Worm (Caenorhabditis elegans) whole organism, dauer: Measurements from ENCODE around the gene uncp-18.
"Not testable (repeated sequence)": the region's sequence is repeated elsewhere in the genome, so short reads cannot be mapped to it uniquely, and the experiment has no call there.

Source experiments
- unc-62 ChIP-seq: sonication (generic microtip); optimal IDR thresholded peaks from 2 replicates; lab custom pipeline; 2017; ENCODE audit warnings: missing biosample characterization, missing genetic modification reagents, missing genetic modification characterization

uncp-18 gene

ce11 chrIV:390279-390678 is at the start of gene uncp-18, which contains the start of gene ears-2:
Gene uncp-18 (plus strand): TSS chrIV:390560.
Gene ears-2 (minus strand): TSS chrIV:390468.
- no peak for TF ChIP-seq unc-62 (GFP tag; lab: Kevin White, UChicago)

DNA sequence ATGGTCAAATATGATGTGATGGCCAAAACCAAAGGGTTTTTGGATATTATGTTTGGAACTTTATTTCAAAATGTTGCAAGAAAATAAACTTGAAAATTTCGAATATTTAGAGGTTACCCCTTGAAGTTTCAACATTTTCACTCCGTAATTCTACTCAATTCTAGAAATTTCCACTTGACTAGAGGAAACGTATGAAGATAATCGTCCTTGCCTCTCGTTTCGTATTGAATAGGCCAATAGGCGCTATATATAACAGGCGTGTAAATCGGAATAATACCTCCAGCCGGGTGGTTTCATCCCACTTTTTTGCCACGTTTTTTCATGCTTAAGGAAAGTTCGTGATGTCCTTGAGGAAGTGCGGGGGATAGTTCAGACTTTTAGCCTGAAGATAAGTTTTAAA is 47.1 kb upstream of the uncp-18 start:
- no peak for TF ChIP-seq unc-62 (GFP tag; lab: Kevin White, UChicago)

DNA sequence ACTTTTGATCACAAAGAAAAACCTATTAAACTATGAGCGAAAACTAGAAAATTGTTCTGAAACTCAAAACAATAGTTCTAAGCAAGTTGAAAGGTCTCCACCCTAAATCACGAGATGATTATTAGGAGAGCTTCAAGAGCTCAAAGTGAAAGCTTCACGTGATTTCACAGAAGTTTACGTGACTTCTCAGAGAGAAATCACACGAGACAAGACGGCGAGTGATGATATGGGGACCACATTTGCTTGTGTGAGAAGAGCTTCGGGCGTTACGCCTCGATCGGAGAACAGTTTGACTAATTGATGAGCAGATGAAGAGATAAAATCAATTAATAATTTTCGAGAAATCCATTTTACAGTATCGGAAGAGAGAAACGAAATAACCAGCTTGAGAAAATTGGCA is 25.4 kb upstream of the uncp-18 start:
- TF ChIP-seq unc-62 (GFP tag; lab: Kevin White, UChicago): no peak

- no peak for TF ChIP-seq unc-62 (GFP tag; lab: Kevin White, UChicago)
These were observed 24.0 kb upstream of the uncp-18 start for ce11 chrIV:366406-366805.

DNA sequence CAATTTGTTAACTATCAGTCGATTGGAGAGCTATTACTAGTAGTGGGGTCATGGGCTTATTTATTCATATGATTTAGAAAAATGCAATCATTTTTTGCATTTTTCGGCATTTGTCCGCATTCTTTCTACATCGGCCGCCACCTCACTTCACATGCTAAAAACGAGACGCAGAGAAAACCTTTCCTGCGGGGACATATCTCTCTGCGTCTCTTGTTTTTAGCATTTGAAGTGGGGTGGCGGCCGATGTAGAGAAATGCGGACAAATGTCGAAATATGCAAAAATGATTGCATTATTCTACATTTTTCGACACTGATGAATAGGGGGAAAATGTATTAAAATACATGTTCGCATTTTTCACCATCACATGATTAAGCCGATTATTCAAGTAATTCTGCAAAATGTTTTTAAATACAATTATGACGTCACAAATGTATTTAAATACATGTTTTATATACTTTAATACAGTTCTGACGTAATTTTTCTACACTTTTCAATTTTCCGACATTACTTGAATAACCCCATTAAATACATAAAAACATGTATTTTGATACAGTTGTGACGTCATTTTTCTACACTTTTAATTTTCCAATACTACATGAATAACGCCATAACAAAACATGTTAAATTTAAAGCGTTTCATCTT is 18.1 kb upstream of the uncp-18 start:
- no peak for TF ChIP-seq unc-62 (GFP tag; lab: Kevin White, UChicago)

DNA sequence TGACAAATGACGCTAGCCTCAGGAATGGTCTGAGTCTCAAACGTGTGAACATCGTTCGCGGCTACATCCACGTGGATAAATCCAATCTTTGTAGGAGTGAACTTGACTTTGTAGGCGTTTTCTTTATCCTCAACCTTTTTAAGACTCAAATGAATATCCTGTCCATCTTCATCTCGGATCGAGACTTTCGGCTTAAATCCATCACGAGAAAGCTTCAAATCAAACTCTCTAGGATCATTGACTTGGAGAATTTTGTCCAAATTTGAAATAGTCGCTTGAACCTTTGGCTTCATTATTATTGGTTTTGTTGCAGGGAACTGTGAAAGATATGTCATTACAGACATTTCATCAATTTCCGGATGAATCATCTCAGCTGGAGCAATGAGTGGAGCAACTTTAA is 16.4 kb upstream of the uncp-18 start:
- no peak for TF ChIP-seq unc-62 (GFP tag; lab: Kevin White, UChicago)

DNA sequence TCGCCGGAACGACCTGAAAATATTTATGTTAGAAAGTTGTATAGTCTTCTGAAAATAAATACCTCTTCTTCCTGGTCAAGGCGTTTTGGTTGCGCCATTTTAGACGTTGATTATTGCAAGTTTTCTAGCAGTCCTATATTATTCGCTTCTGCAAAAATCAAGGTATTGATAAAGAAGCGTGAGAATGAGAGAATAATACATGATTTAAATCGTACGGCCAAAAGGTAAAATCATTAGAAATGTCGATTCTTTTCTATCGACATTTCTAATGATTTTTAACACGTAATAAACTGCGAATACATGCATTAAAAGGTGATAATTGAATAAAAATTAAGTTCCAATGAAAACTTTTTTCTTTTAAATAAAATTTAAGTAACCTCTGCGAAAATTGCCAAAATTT is 14.4 kb upstream of the uncp-18 start, which contains the start of gene fln-1:
TSS of gene fln-1 (minus strand) at position 101 of the 400 bp plus-strand sequence.
- no peak for TF ChIP-seq unc-62 (GFP tag; lab: Kevin White, UChicago)

- TF ChIP-seq unc-62 (GFP tag; lab: Kevin White, UChicago): no peak
These were observed 12.6 kb upstream of the uncp-18 start for ce11 chrIV:377791-378190.

DNA sequence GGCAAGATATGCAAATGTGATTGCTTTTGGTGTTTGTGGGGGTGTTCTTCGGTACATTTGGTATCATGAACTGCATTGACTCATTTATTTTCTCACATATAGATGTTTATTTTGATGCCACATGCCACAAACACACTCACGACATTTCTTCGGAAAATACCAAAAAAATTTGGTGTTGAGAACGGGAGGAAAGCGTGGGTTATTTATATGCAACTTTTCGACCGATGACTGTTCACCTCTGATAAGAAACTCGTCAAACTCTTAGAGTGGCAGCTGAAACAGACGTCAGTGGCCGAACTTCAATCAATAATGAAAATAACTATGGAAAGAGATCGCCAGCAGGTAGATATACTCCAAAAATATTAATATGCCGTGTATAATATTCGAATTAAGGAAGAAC is 12.0 kb upstream of the uncp-18 start:
- TF ChIP-seq unc-62 (GFP tag; lab: Kevin White, UChicago): no peak

ce11 chrIV:378838-379237 is 11.5 kb upstream of the uncp-18 start:
- TF ChIP-seq unc-62 (GFP tag; lab: Kevin White, UChicago): no peak

ce11 chrIV:379605-380004 is 10.8 kb upstream of the uncp-18 start:
- no peak for TF ChIP-seq unc-62 (GFP tag; lab: Kevin White, UChicago)

DNA sequence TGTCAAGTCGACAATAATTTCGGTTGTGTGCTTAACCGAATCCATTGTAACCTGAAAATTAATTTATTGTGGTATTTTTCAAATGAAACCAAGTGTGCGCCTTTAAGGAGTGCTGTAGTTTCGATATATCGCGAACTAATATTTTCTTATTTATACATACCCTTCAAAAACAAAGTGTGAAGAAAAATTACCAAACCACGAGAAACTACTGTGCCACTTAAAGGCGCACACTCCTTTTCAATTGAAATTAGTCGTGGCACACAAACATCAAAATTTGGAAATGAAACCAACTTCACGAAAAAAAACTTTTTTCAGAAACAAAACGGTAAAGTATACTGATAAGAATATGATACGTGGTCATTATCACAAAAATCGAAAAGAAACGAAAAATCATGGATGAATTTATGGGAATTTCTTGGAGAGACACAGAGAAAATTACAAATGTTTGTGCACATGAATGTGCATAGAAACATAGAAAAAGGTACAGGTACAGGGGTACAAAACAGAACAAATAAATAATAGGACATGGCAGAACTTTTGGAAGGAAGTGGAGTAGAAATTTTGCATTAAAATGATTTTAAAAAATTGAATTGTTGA is 7.1 kb upstream of the uncp-18 start, which contains the start of gene spl-1:
TSS of gene spl-1 (minus strand) at position 51 of the 597 bp plus-strand sequence.
- no peak for TF ChIP-seq unc-62 (GFP tag; lab: Kevin White, UChicago)

ce11 chrIV:385150-385937 is 5.0 kb upstream of the uncp-18 start, which contains the start of gene rps-24:
Gene rps-24 (plus strand): TSS chrIV:385887.
- TF ChIP-seq unc-62 (GFP tag; lab: Kevin White, UChicago): not testable (repeated sequence)

ce11 chrIV:386576-386975 is 3.8 kb upstream of the uncp-18 start, which contains the start of gene T07A9.14:
Gene T07A9.14 (plus strand): TSS chrIV:386699.
- TF ChIP-seq unc-62 (GFP tag; lab: Kevin White, UChicago): no peak

ce11 chrIV:387283-388048 is 2.9 kb upstream of the uncp-18 start:
- TF ChIP-seq unc-62 (GFP tag; lab: Kevin White, UChicago): no peak
